Fruit fly (Drosophila melanogaster) whole organism, embryonic: ENCODE data around the gene SC35.

Experiments used
- Awh ChIP-seq: fragments of 200-800 bp; sonication (Bioruptor generic); IDR thresholded peaks from 2 replicates; pipeline ENCODE4, ENCODE4 v1.3.6; 2022; ENCODE audit warnings: missing biosample characterization, missing genetic modification characterization
- CG10543 ChIP-seq: fragments of 200-800 bp; sonication (Bioruptor generic); optimal IDR thresholded peaks from 3 replicates; lab custom pipeline; 2017; ENCODE audit warnings: missing biosample characterization, mild to moderate bottlenecking, missing genetic modification characterization, moderate library complexity
- CG11456 ChIP-seq: fragments of 200-800 bp; sonication (Bioruptor generic); IDR thresholded peaks from 3 replicates; pipeline ENCODE4 v1.3.6; 2022; ENCODE audit warnings: missing biosample characterization, missing genetic modification characterization
- CG14050 ChIP-seq: fragments of 200-800 bp; sonication (Bioruptor generic); IDR thresholded peaks from 3 replicates; pipeline ENCODE4 v1.3.6; 2022; ENCODE audit warnings: missing biosample characterization, missing genetic modification characterization
- CG14965 ChIP-seq: fragments of 200-800 bp; sonication (Bioruptor generic); optimal IDR thresholded peaks from 2 replicates; lab custom pipeline; 2016; ENCODE audit warnings: missing biosample characterization, missing genetic modification characterization, borderline replicate concordance
- CG15269 ChIP-seq: fragments of 200-800 bp; sonication (Bioruptor generic); optimal IDR thresholded peaks from 2 replicates; lab custom pipeline; 2018; ENCODE audit warnings: missing biosample characterization, mild to moderate bottlenecking, missing genetic modification characterization, moderate library complexity
- CG17328 ChIP-seq: fragments of 200-800 bp; sonication (Bioruptor generic); IDR thresholded peaks from 2 replicates; pipeline ENCODE4 v1.3.6; 2022; ENCODE audit warnings: missing biosample characterization, missing genetic modification characterization
- CG17361 ChIP-seq: fragments of 200-800 bp; sonication (Bioruptor generic); IDR thresholded peaks from 3 replicates; pipeline ENCODE4 v1.3.6; 2022; ENCODE audit warnings: missing biosample characterization, missing genetic modification characterization
- CG18619 ChIP-seq: fragments of 200-800 bp; sonication (Bioruptor generic); optimal IDR thresholded peaks from 3 replicates; lab custom pipeline; 2017; ENCODE audit warnings: missing biosample characterization, mild to moderate bottlenecking, missing genetic modification characterization
- CG2889 ChIP-seq: fragments of 200-800 bp; sonication (Bioruptor generic); IDR thresholded peaks from 3 replicates; pipeline ENCODE4 v1.3.6; 2022; ENCODE audit warnings: missing biosample characterization, missing genetic modification characterization
- CG42726 ChIP-seq: fragments of 200-800 bp; sonication (Bioruptor generic); IDR thresholded peaks from 2 replicates; pipeline ENCODE4 v1.3.6; 2022; ENCODE audit warnings: missing biosample characterization, missing genetic modification characterization; ENCODE audit not compliant: partially characterized antibody
- CG4707 ChIP-seq: fragments of 200-800 bp; sonication (Bioruptor generic); optimal IDR thresholded peaks from 2 replicates; lab custom pipeline; 2018; ENCODE audit warnings: missing biosample characterization, mild to moderate bottlenecking, missing genetic modification characterization, moderate library complexity
- CG4820 ChIP-seq: fragments of 200-800 bp; sonication (Bioruptor generic); optimal IDR thresholded peaks from 3 replicates; lab custom pipeline; 2016; ENCODE audit warnings: missing biosample characterization, missing genetic modification characterization
- CG5245 ChIP-seq: fragments of 200-800 bp; sonication (Bioruptor generic); optimal IDR thresholded peaks from 3 replicates; lab custom pipeline; 2016; ENCODE audit warnings: missing biosample characterization, missing genetic modification characterization
- CG6254 ChIP-seq: fragments of 200-800 bp; sonication (Bioruptor generic); optimal IDR thresholded peaks from 3 replicates; lab custom pipeline; 2017; ENCODE audit warnings: mild to moderate bottlenecking, missing biosample characterization, missing genetic modification reagents, missing genetic modification characterization
- CG6683 ChIP-seq: fragments of 200-800 bp; sonication (Bioruptor generic); optimal IDR thresholded peaks from 2 replicates; lab custom pipeline; 2017; ENCODE audit warnings: missing biosample characterization, mild to moderate bottlenecking, missing genetic modification characterization, missing genetic modification reagents
- CG7745 ChIP-seq: fragments of 200-800 bp; sonication (Bioruptor generic); optimal IDR thresholded peaks from 2 replicates; lab custom pipeline; 2018; ENCODE audit warnings: missing biosample characterization, mild to moderate bottlenecking, missing genetic modification characterization, moderate library complexity
- CG8765 ChIP-seq: fragments of 200-800 bp; sonication (Bioruptor generic); IDR thresholded peaks from 2 replicates; pipeline ENCODE4 v1.3.6; 2022; ENCODE audit warnings: missing biosample characterization, missing genetic modification characterization
- CG9727 ChIP-seq: fragments of 200-800 bp; sonication (Bioruptor generic); optimal IDR thresholded peaks from 3 replicates; lab custom pipeline; 2017; ENCODE audit warnings: missing biosample characterization, mild to moderate bottlenecking, missing genetic modification characterization
- CG9932 ChIP-seq: fragments of 200-800 bp; sonication (Bioruptor generic); IDR thresholded peaks from 2 replicates; pipeline ENCODE4 v1.3.6; 2022; ENCODE audit warnings: missing biosample characterization, missing genetic modification characterization
- Deaf1 ChIP-seq: fragments of 200-800 bp; optimal IDR thresholded peaks from 3 replicates; lab custom pipeline; 2019; ENCODE audit warnings: missing biosample characterization, mild to moderate bottlenecking, missing genetic modification characterization, moderate library complexity
- Drgx ChIP-seq: fragments of 200-800 bp; sonication (Bioruptor generic); IDR thresholded peaks from 2 replicates; pipeline ENCODE4 v1.3.6; 2022; ENCODE audit warnings: missing biosample characterization, missing genetic modification characterization
- E2f2 ChIP-seq: fragments of 200-800 bp; sonication (Bioruptor generic); IDR thresholded peaks from 2 replicates; pipeline ENCODE4 v1.3.6; 2022; ENCODE audit warnings: missing biosample characterization, missing genetic modification characterization
- Ets65A ChIP-seq: fragments of 200-800 bp; sonication (Bioruptor generic); peaks from one replicate; lab custom pipeline; 2016; ENCODE audit warnings: missing biosample characterization, missing genetic modification characterization
- Gug ChIP-seq: fragments of 200-800 bp; sonication (Bioruptor generic); IDR thresholded peaks from 4 replicates; pipeline ENCODE4 v1.3.6; 2022; ENCODE audit warnings: missing biosample characterization, missing genetic modification characterization
- HLH4C ChIP-seq: fragments of 200-800 bp; sonication (Bioruptor generic); IDR thresholded peaks from 3 replicates; pipeline ENCODE4 v1.3.6; 2022; ENCODE audit warnings: missing biosample characterization, missing genetic modification characterization; ENCODE audit not compliant: partially characterized antibody
- Sox100B ChIP-seq: fragments of 200-800 bp; sonication (Bioruptor generic); optimal IDR thresholded peaks from 3 replicates; lab custom pipeline; 2018; ENCODE audit warnings: missing biosample characterization, mild to moderate bottlenecking, missing genetic modification characterization
- bsh ChIP-seq, 2 experiments: fragments of 200-800 bp; sonication (Bioruptor generic); optimal IDR thresholded peaks; 2 replicates each; lab custom pipeline; 2017 to 2018; ENCODE audit warnings: mild to moderate bottlenecking in 2 of 2, missing biosample characterization in 2 of 2, missing genetic modification characterization in 2 of 2, moderate library complexity in 1 of 2
- chif ChIP-seq, 2 experiments: fragments of 200-800 bp; sonication (Bioruptor generic); optimal IDR thresholded peaks; 3 replicates each; lab custom pipeline; 2016; ENCODE audit warnings: missing biosample characterization in 2 of 2, missing genetic modification characterization in 2 of 2
- chinmo ChIP-seq: fragments of 200-800 bp; sonication (Bioruptor generic); IDR thresholded peaks from 4 replicates; pipeline ENCODE4 v1.3.6; 2022; ENCODE audit warnings: missing biosample characterization, missing genetic modification characterization; ENCODE audit not compliant: partially characterized antibody
- danr ChIP-seq: fragments of 200-800 bp; sonication (Bioruptor generic); IDR thresholded peaks from 2 replicates; pipeline ENCODE4 v1.3.6; 2022; ENCODE audit warnings: missing biosample characterization, missing genetic modification characterization
- dpn ChIP-seq, 2 experiments: fragments of 200-800 bp; sonication (Bioruptor generic); optimal IDR thresholded peaks; 3 replicates each; lab custom pipeline; 2016; ENCODE audit warnings: missing biosample characterization in 2 of 2, missing genetic modification characterization in 2 of 2
- exex ChIP-seq: fragments of 200-800 bp; sonication (Bioruptor generic); optimal IDR thresholded peaks from 4 replicates; lab custom pipeline; 2018; ENCODE audit warnings: missing biosample characterization, mild to moderate bottlenecking, missing genetic modification characterization, moderate library complexity
- fd64A ChIP-seq: fragments of 200-800 bp; sonication (Bioruptor generic); optimal IDR thresholded peaks from 3 replicates; lab custom pipeline; 2018; ENCODE audit warnings: missing biosample characterization, mild to moderate bottlenecking, missing genetic modification characterization
- gce ChIP-seq: fragments of 200-800 bp; sonication (Bioruptor generic); IDR thresholded peaks from 3 replicates; pipeline ENCODE4 v1.3.6; 2022; ENCODE audit warnings: missing biosample characterization, missing genetic modification characterization
- gem ChIP-seq: fragments of 200-800 bp; sonication (Bioruptor generic); optimal IDR thresholded peaks from 2 replicates; lab custom pipeline; 2019; ENCODE audit warnings: missing biosample characterization, mild to moderate bottlenecking, missing genetic modification characterization, moderate library complexity
- grn ChIP-seq: fragments of 200-800 bp; sonication (Bioruptor generic); optimal IDR thresholded peaks from 3 replicates; lab custom pipeline; 2017; ENCODE audit warnings: missing biosample characterization, missing genetic modification characterization
- kay ChIP-seq: fragments of 200-800 bp; sonication (Bioruptor generic); optimal IDR thresholded peaks from 2 replicates; lab custom pipeline; 2016; ENCODE audit warnings: missing biosample characterization, missing genetic modification characterization
- lov ChIP-seq, 2 experiments: fragments of 200-800 bp in 1 of 2; fragments of >200 bp in 1 of 2; sonication (Bioruptor generic) in 1 of 2; IDR thresholded peaks in 1 of 2; optimal IDR thresholded peaks in 1 of 2; 2 replicates in 1 of 2; 3 replicates in 1 of 2; pipeline versions ENCODE4 v1.3.6 to Lab custom; 2017 to 2022; ENCODE audit warnings: missing biosample characterization in 1 of 2, missing genetic modification characterization in 1 of 2
- mirr ChIP-seq: fragments of 200-800 bp; sonication (Bioruptor generic); optimal IDR thresholded peaks from 3 replicates; lab custom pipeline; 2018; ENCODE audit warnings: missing biosample characterization, mild to moderate bottlenecking, missing genetic modification characterization
- mld ChIP-seq: fragments of 200-800 bp; sonication (Bioruptor generic); IDR thresholded peaks from 3 replicates; pipeline ENCODE4 v1.3.6; 2022; ENCODE audit warnings: missing biosample characterization, missing genetic modification characterization; ENCODE audit not compliant: partially characterized antibody
- pan ChIP-seq, 4 experiments: fragments of >200 bp in 3 of 4; fragments of 200-800 bp in 1 of 4; sonication (Bioruptor generic) in 1 of 4; optimal IDR thresholded peaks in 3 of 4; IDR thresholded peaks in 1 of 4; 2 replicates each; pipeline versions ENCODE4 v1.3.6 to Lab custom; 2017 to 2022; ENCODE audit warnings: missing biosample characterization in 2 of 4, missing genetic modification characterization in 2 of 4, mixed read lengths in 1 of 4
- ro ChIP-seq: fragments of 200-800 bp; sonication (Bioruptor generic); IDR thresholded peaks from 2 replicates; pipeline ENCODE4 v1.3.6; 2022; ENCODE audit warnings: missing biosample characterization, missing genetic modification characterization
- schlank ChIP-seq: fragments of 200-800 bp; sonication (Bioruptor generic); optimal IDR thresholded peaks from 2 replicates; lab custom pipeline; 2018; ENCODE audit warnings: missing biosample characterization, mild to moderate bottlenecking, missing genetic modification characterization
- sens ChIP-seq: fragments of 200-800 bp; sonication (Bioruptor generic); peaks from one replicate; lab custom pipeline; 2016; ENCODE audit warnings: missing biosample characterization, missing genetic modification characterization
- sim ChIP-seq: fragments of 200-800 bp; sonication (Bioruptor generic); IDR thresholded peaks from 2 replicates; pipeline ENCODE4 v1.3.6; 2022; ENCODE audit warnings: missing biosample characterization, missing genetic modification characterization
- ssp ChIP-seq: fragments of 200-800 bp; sonication (Bioruptor generic); IDR thresholded peaks from 2 replicates; pipeline ENCODE4 v1.3.6; 2022; ENCODE audit warnings: missing biosample characterization, missing genetic modification characterization
- tin ChIP-seq: fragments of 200-800 bp; sonication (Bioruptor generic); optimal IDR thresholded peaks from 3 replicates; lab custom pipeline; 2016; ENCODE audit warnings: missing biosample characterization, missing genetic modification characterization
- vfl ChIP-seq: fragments of 200-800 bp; sonication (Bioruptor generic); optimal IDR thresholded peaks from 2 replicates; lab custom pipeline; 2016; ENCODE audit warnings: missing biosample characterization, missing genetic modification characterization
- zf30C ChIP-seq: fragments of 200-800 bp; sonication (Bioruptor generic); optimal IDR thresholded peaks from 3 replicates; lab custom pipeline; 2018; ENCODE audit warnings: missing biosample characterization, mild to moderate bottlenecking, missing genetic modification characterization

Gene SC35

DNA sequence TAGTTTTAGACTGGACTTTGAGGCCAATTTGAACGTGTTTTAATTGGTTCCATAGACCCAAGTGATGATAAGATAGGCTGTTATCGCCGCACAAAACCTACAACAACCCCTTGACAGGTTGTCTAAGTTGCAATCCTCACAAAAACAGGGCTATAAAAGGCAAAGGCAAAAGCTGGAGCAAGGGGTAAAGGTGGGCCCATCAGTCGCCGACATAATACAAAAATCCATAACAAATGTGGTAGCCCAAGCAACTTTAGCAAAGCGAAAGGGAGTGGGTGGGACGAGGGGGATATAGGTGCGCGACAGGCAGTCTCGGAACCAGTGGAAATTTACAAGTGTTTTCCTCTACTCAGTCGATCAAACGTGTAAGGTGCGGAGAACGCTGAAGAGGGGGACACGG, 29.6 kb upstream of the SC35 start (continued):
- TF ChIP-seq tin (GFP tag; lab: Kevin White, UChicago) (no peak), CG11456 (GFP tag; lab: Robert Waterston, UW) (no peak), CG14965 (no peak), Ets65A (GFP tag; lab: Kevin White, UChicago) (no peak), CG17328 (GFP tag; lab: Robert Waterston, UW) (no peak), CG8765 (GFP tag; lab: Robert Waterston, UW) (no peak), CG2889 (GFP tag; lab: Robert Waterston, UW) (peak; percentile 55; the same call in 1 of the 3 replicates), CG9727 (GFP tag; lab: Kevin White, UChicago) (no peak), kay (no peak), CG9932 (peak; percentile 31; the same call in 1 of the 2 replicates), bsh (GFP tag; optimal IDR thresholded peaks at IDR 0.05; lab: Kevin White, UChicago) (no peak), gem (tag; lab: Kevin White, UChicago) (no peak), CG18619 (GFP tag; lab: Kevin White, UChicago) (peak; percentile 11), CG42726 (GFP tag; lab: Robert Waterston, UW) (no peak), chif (GFP tag; optimal IDR thresholded peaks at IDR 0.05; lab: Kevin White, UChicago) (no peak), CG7745 (tag; lab: Kevin White, UChicago) (no peak), CG5245 (GFP tag; lab: Kevin White, UChicago) (no peak), ro (GFP tag; lab: Robert Waterston, UW) (no peak), dpn (GFP tag; optimal IDR thresholded peaks at IDR 0.05; lab: Kevin White, UChicago) (no peak), gce (GFP tag; lab: Robert Waterston, UW) (no peak), mld (GFP tag; lab: Robert Waterston, UW) (no peak), CG6254 (GFP tag; lab: Kevin White, UChicago) (no peak), zf30C (GFP tag; lab: Kevin White, UChicago) (no peak), CG4820 (no peak), CG17361 (no peak), Drgx (GFP tag; lab: Robert Waterston, UW) (no peak), E2f2 (0 out of 2 replicates have a peak, but pooled peaks have one; percentile 8), CG4707 (no peak), pan (optimal IDR thresholded peaks at IDR 0.05; lab: Kevin White, UChicago) (no peak), pan (GFP tag; optimal IDR thresholded peaks at IDR 0.05 in 1 of 2, IDR thresholded peaks at IDR 0.05 in 1 of 2) (peak in 1 of 2 experiments; percentile 32), sens (GFP tag; lab: Kevin White, UChicago) (no peak), Deaf1 (tag; lab: Kevin White, UChicago) (no peak), exex (peak; percentile 73), Awh (GFP tag; lab: Robert Waterston, UW) (no peak), vfl (GFP tag; lab: Kevin White, UChicago) (no peak), Gug (GFP tag; lab: Robert Waterston, UW) (no peak), grn (GFP tag; lab: Kevin White, UChicago) (peak; percentile 18), CG6683 (GFP tag; lab: Kevin White, UChicago) (no peak), mirr (peak; percentile 55), CG14050 (no peak), chinmo (GFP tag; lab: Robert Waterston, UW) (no peak), sim (no peak), CG10543 (peak; percentile 33), fd64A (GFP tag; lab: Kevin White, UChicago) (no peak), schlank (tag; lab: Kevin White, UChicago) (no peak), lov (optimal IDR thresholded peaks at IDR 0.05; lab: Kevin White, UChicago) (no peak), lov (GFP tag; IDR thresholded peaks at IDR 0.05; lab: Robert Waterston, UW) (0 out of 3 replicates have a peak, but pooled peaks have one; percentile 13), CG15269 (no peak), Sox100B (GFP tag; lab: Kevin White, UChicago) (no peak), danr (GFP tag; lab: Robert Waterston, UW) (no peak), HLH4C (GFP tag; lab: Robert Waterston, UW) (no peak), ssp (GFP tag; lab: Robert Waterston, UW) (no peak)
